Fruit fly (Drosophila melanogaster) whole organism, embryonic: ENCODE results near the gene CG10694.
A peak's percentile ranks its signal among the peaks of the same experiment; 100 is the strongest.

ENCODE experiments used
- Bgb ChIP-seq: fragments of 200-800 bp; sonication (Bioruptor generic); IDR thresholded peaks from 2 replicates; pipeline ENCODE4 v1.3.6; 2022; ENCODE audit warnings: missing biosample characterization, missing genetic modification characterization; ENCODE audit not compliant: partially characterized antibody
- CG1024 ChIP-seq: fragments of 200-800 bp; sonication (Bioruptor generic); IDR thresholded peaks from 2 replicates; pipeline ENCODE4 v1.3.6; 2022; ENCODE audit warnings: missing biosample characterization, missing genetic modification characterization
- CG11560 ChIP-seq: fragments of 200-800 bp; sonication (Bioruptor generic); IDR thresholded peaks from 3 replicates; pipeline ENCODE4 v1.3.6; 2022; ENCODE audit warnings: missing biosample characterization, missing genetic modification characterization
- CG12236 ChIP-seq: fragments of 200-800 bp; sonication (Bioruptor generic); optimal IDR thresholded peaks from 2 replicates; lab custom pipeline; 2016; ENCODE audit warnings: missing biosample characterization, missing genetic modification characterization
- CG13123 ChIP-seq: fragments of 200-800 bp; sonication (Bioruptor generic); optimal IDR thresholded peaks from 2 replicates; lab custom pipeline; 2016; ENCODE audit warnings: missing biosample characterization, missing genetic modification characterization
- CG1529 ChIP-seq: fragments of 200-800 bp; sonication (Bioruptor generic); optimal IDR thresholded peaks from 3 replicates; lab custom pipeline; 2018; ENCODE audit warnings: missing biosample characterization, missing genetic modification characterization
- CG1602 ChIP-seq: fragments of 200-800 bp; sonication (Bioruptor generic); optimal IDR thresholded peaks from 3 replicates; lab custom pipeline; 2016; ENCODE audit warnings: missing biosample characterization, missing genetic modification characterization
- CG17829 ChIP-seq: fragments of 200-800 bp; optimal IDR thresholded peaks from 2 replicates; lab custom pipeline; 2019; ENCODE audit warnings: missing biosample characterization, mild to moderate bottlenecking, missing genetic modification characterization, moderate library complexity
- CG34224 ChIP-seq: fragments of 200-800 bp; sonication (Bioruptor generic); IDR thresholded peaks from 3 replicates; pipeline ENCODE4 v1.3.6; 2022; ENCODE audit warnings: missing biosample characterization, missing genetic modification characterization; ENCODE audit not compliant: partially characterized antibody
- CG34376 ChIP-seq: fragments of 200-800 bp; sonication (Bioruptor generic); optimal IDR thresholded peaks from 2 replicates; lab custom pipeline; 2018; ENCODE audit warnings: missing biosample characterization, mild to moderate bottlenecking, missing genetic modification characterization
- CG4820 ChIP-seq: fragments of 200-800 bp; sonication (Bioruptor generic); optimal IDR thresholded peaks from 3 replicates; lab custom pipeline; 2016; ENCODE audit warnings: missing biosample characterization, missing genetic modification characterization
- CG7357 ChIP-seq: fragments of 200-800 bp; sonication (Bioruptor generic); IDR thresholded peaks from 3 replicates; pipeline ENCODE4 v1.3.6; 2022; ENCODE audit warnings: missing biosample characterization, missing genetic modification characterization
- CG7556 ChIP-seq: fragments of 200-800 bp; sonication (Bioruptor generic); optimal IDR thresholded peaks from 2 replicates; lab custom pipeline; 2017; ENCODE audit warnings: missing biosample characterization, mild to moderate bottlenecking, missing genetic modification characterization
- CG7786 ChIP-seq: fragments of 200-800 bp; sonication (Bioruptor generic); optimal IDR thresholded peaks from 2 replicates; lab custom pipeline; 2016; ENCODE audit warnings: missing biosample characterization, missing genetic modification characterization
- CG8388 ChIP-seq: fragments of 200-800 bp; sonication (Bioruptor generic); optimal IDR thresholded peaks from 2 replicates; lab custom pipeline; 2019; ENCODE audit warnings: missing biosample characterization, mild to moderate bottlenecking, missing genetic modification characterization, moderate library complexity
- CG8765 ChIP-seq: fragments of 200-800 bp; sonication (Bioruptor generic); IDR thresholded peaks from 2 replicates; pipeline ENCODE4 v1.3.6; 2022; ENCODE audit warnings: missing biosample characterization, missing genetic modification characterization
- H2.0 ChIP-seq: fragments of 200-800 bp; sonication (Bioruptor generic); IDR thresholded peaks from 2 replicates; pipeline ENCODE4 v1.3.6; 2022; ENCODE audit warnings: missing biosample characterization, missing genetic modification characterization
- HHEX ChIP-seq: fragments of 200-800 bp; sonication (Bioruptor generic); optimal IDR thresholded peaks from 3 replicates; lab custom pipeline; 2017; ENCODE audit warnings: missing biosample characterization, mild to moderate bottlenecking, missing genetic modification characterization, missing genetic modification reagents
- Hr51 ChIP-seq, 2 experiments: fragments of 200-800 bp; sonication (Bioruptor generic); optimal IDR thresholded peaks; 2 replicates in 1 of 2; 3 replicates in 1 of 2; lab custom pipeline; 2016 to 2018; ENCODE audit warnings: missing biosample characterization in 2 of 2, missing genetic modification characterization in 2 of 2, mild to moderate bottlenecking in 1 of 2, moderate library complexity in 1 of 2
- Mrtf ChIP-seq: fragments of 200-800 bp; sonication (Bioruptor generic); IDR thresholded peaks from 3 replicates; pipeline ENCODE4 v1.3.6; 2022; ENCODE audit warnings: missing biosample characterization, missing genetic modification characterization
- Oli ChIP-seq: fragments of 200-800 bp; sonication (Bioruptor generic); optimal IDR thresholded peaks from 2 replicates; lab custom pipeline; 2018; ENCODE audit warnings: missing biosample characterization, mild to moderate bottlenecking, missing genetic modification characterization, moderate library complexity
- Opbp ChIP-seq: fragments of 200-800 bp; sonication (Bioruptor generic); IDR thresholded peaks from 3 replicates; pipeline ENCODE4 v1.3.6; 2022; ENCODE audit warnings: missing biosample characterization, missing genetic modification characterization; ENCODE audit not compliant: partially characterized antibody
- Stat92E ChIP-seq, 3 experiments: fragments of >200 bp in 2 of 3; fragments of 200-800 bp in 1 of 3; sonication (Bioruptor generic) in 1 of 3; optimal IDR thresholded peaks; 2 replicates each; lab custom pipeline; 2017 to 2019; ENCODE audit warnings: missing biosample characterization in 3 of 3, missing genetic modification characterization in 3 of 3, mild to moderate bottlenecking in 1 of 3, moderate library complexity in 1 of 3
- Xrp1 ChIP-seq: fragments of 200-800 bp; sonication (Bioruptor generic); IDR thresholded peaks from 2 replicates; pipeline ENCODE4 v1.3.6; 2022; ENCODE audit warnings: missing biosample characterization, missing genetic modification characterization
- ato ChIP-seq: fragments of 200-800 bp; sonication (Bioruptor generic); IDR thresholded peaks from 2 replicates; pipeline ENCODE4 v1.3.6; 2022; ENCODE audit warnings: missing biosample characterization, missing genetic modification characterization; ENCODE audit not compliant: partially characterized antibody
- bbx ChIP-seq: fragments of 200-800 bp; sonication (Bioruptor generic); IDR thresholded peaks from 2 replicates; pipeline ENCODE4 v1.3.6; 2022; ENCODE audit warnings: missing biosample characterization, missing genetic modification characterization; ENCODE audit not compliant: partially characterized antibody
- bsh ChIP-seq, 2 experiments: fragments of 200-800 bp; sonication (Bioruptor generic); optimal IDR thresholded peaks; 2 replicates each; lab custom pipeline; 2017 to 2018; ENCODE audit warnings: mild to moderate bottlenecking in 2 of 2, missing biosample characterization in 2 of 2, missing genetic modification characterization in 2 of 2, moderate library complexity in 1 of 2
- chinmo ChIP-seq: fragments of 200-800 bp; sonication (Bioruptor generic); IDR thresholded peaks from 4 replicates; pipeline ENCODE4 v1.3.6; 2022; ENCODE audit warnings: missing biosample characterization, missing genetic modification characterization; ENCODE audit not compliant: partially characterized antibody
- dati ChIP-seq: fragments of 200-800 bp; sonication (Bioruptor generic); IDR thresholded peaks from 2 replicates; pipeline ENCODE4 v1.3.6; 2022; ENCODE audit warnings: missing biosample characterization, missing genetic modification characterization
- dm ChIP-seq: fragments of 200-800 bp; sonication (Bioruptor generic); optimal IDR thresholded peaks from 3 replicates; lab custom pipeline; 2016; ENCODE audit warnings: missing biosample characterization, missing genetic modification characterization
- exex ChIP-seq: fragments of 200-800 bp; sonication (Bioruptor generic); optimal IDR thresholded peaks from 4 replicates; lab custom pipeline; 2018; ENCODE audit warnings: missing biosample characterization, mild to moderate bottlenecking, missing genetic modification characterization, moderate library complexity
- gcm2 ChIP-seq: fragments of 200-800 bp; sonication (Bioruptor generic); optimal IDR thresholded peaks from 2 replicates; lab custom pipeline; 2016; ENCODE audit warnings: missing biosample characterization, missing genetic modification characterization
- gsb ChIP-seq: fragments of 200-800 bp; sonication (Bioruptor generic); IDR thresholded peaks from 2 replicates; pipeline ENCODE4 v1.3.6; 2022; ENCODE audit warnings: missing biosample characterization, missing genetic modification characterization
- lola ChIP-seq, 3 experiments: fragments of >200 bp in 2 of 3; fragments of 200-800 bp in 1 of 3; sonication (Bioruptor generic) in 1 of 3; optimal IDR thresholded peaks; 2 replicates each; lab custom pipeline; 2017 to 2019; ENCODE audit warnings: missing biosample characterization in 3 of 3, missing genetic modification characterization in 3 of 3, mild to moderate bottlenecking in 1 of 3, moderate library complexity in 1 of 3
- mam ChIP-seq: fragments of 200-800 bp; sonication (Bioruptor generic); optimal IDR thresholded peaks from 3 replicates; lab custom pipeline; 2016; ENCODE audit warnings: missing biosample characterization, missing genetic modification characterization
- oc ChIP-seq: fragments of 200-800 bp; sonication (Bioruptor generic); optimal IDR thresholded peaks from 2 replicates; lab custom pipeline; 2018; ENCODE audit warnings: missing biosample characterization, mild to moderate bottlenecking, missing genetic modification characterization, moderate library complexity
- pho ChIP-seq: fragments of 200-800 bp; sonication (Bioruptor generic); optimal IDR thresholded peaks from 2 replicates; lab custom pipeline; 2016; ENCODE audit warnings: missing biosample characterization, missing genetic modification characterization
- ranshi ChIP-seq: fragments of 200-800 bp; sonication (Bioruptor generic); IDR thresholded peaks from 2 replicates; pipeline ENCODE4 v1.3.6; 2022; ENCODE audit warnings: missing biosample characterization, missing genetic modification characterization
- repo ChIP-seq: fragments of 200-800 bp; sonication (Bioruptor generic); optimal IDR thresholded peaks from 2 replicates; lab custom pipeline; 2016; ENCODE audit warnings: missing biosample characterization, missing genetic modification characterization
- sens-2 ChIP-seq: fragments of 200-800 bp; sonication (Bioruptor generic); IDR thresholded peaks from 2 replicates; pipeline ENCODE4 v1.3.6; 2022; ENCODE audit warnings: missing biosample characterization, missing genetic modification characterization
- sim ChIP-seq: fragments of 200-800 bp; sonication (Bioruptor generic); IDR thresholded peaks from 2 replicates; pipeline ENCODE4 v1.3.6; 2022; ENCODE audit warnings: missing biosample characterization, missing genetic modification characterization
- slou ChIP-seq: fragments of 200-800 bp; sonication (Bioruptor generic); optimal IDR thresholded peaks from 3 replicates; lab custom pipeline; 2016; ENCODE audit warnings: missing biosample characterization, missing genetic modification characterization
- sna ChIP-seq: fragments of 200-800 bp; sonication (Bioruptor generic); IDR thresholded peaks from 2 replicates; pipeline ENCODE4 v1.3.6; 2022; ENCODE audit warnings: missing biosample characterization, missing genetic modification characterization; ENCODE audit not compliant: partially characterized antibody
- ssp ChIP-seq: fragments of 200-800 bp; sonication (Bioruptor generic); IDR thresholded peaks from 2 replicates; pipeline ENCODE4 v1.3.6; 2022; ENCODE audit warnings: missing biosample characterization, missing genetic modification characterization
- tin ChIP-seq: fragments of 200-800 bp; sonication (Bioruptor generic); optimal IDR thresholded peaks from 3 replicates; lab custom pipeline; 2016; ENCODE audit warnings: missing biosample characterization, missing genetic modification characterization
- vfl ChIP-seq: fragments of 200-800 bp; sonication (Bioruptor generic); optimal IDR thresholded peaks from 2 replicates; lab custom pipeline; 2016; ENCODE audit warnings: missing biosample characterization, missing genetic modification characterization
- vvl ChIP-seq: fragments of 200-800 bp; sonication (Bioruptor generic); IDR thresholded peaks from 2 replicates; pipeline ENCODE4 v1.3.6; 2022; ENCODE audit warnings: missing biosample characterization, missing genetic modification characterization
- yki ChIP-seq: fragments of >200 bp; optimal IDR thresholded peaks from 3 replicates; lab custom pipeline; 2018
- zen2 ChIP-seq: fragments of 200-800 bp; sonication (Bioruptor generic); IDR thresholded peaks from 3 replicates; pipeline ENCODE4 v1.3.6; 2022; ENCODE audit warnings: missing biosample characterization, missing genetic modification characterization; ENCODE audit not compliant: partially characterized antibody
- zfh2 ChIP-seq: fragments of 200-800 bp; sonication (Bioruptor generic); optimal IDR thresholded peaks from 2 replicates; lab custom pipeline; 2016; ENCODE audit warnings: missing biosample characterization, missing genetic modification characterization

Gene CG10694

dm6 chr3R:24106059-24106631, 1.0 kb upstream of the CG10694 start (continued):
- TF ChIP-seq lola (GFP tag; optimal IDR thresholded peaks at IDR 0.05; lab: Kevin White, UChicago) (no peak), mam (GFP tag; lab: Kevin White, UChicago) (peak; percentile 24), CG7357 (no peak), gcm2 (no peak), slou (GFP tag; lab: Kevin White, UChicago) (no peak), sens-2 (no peak), vvl (GFP tag; lab: Robert Waterston, UW) (no peak), CG11560 (no peak), Bgb (GFP tag; lab: Robert Waterston, UW) (no peak), bsh (GFP tag; optimal IDR thresholded peaks at IDR 0.05; lab: Kevin White, UChicago) (peak; percentile 24 to 57), dm (GFP tag; lab: Kevin White, UChicago) (no peak), CG8388 (peak; percentile 0), Mrtf (no peak), CG1024 (GFP tag; lab: Robert Waterston, UW) (no peak), Opbp (GFP tag; lab: Robert Waterston, UW) (no peak), CG1529 (GFP tag; lab: Kevin White, UChicago) (peak; percentile 17), CG7786 (GFP tag; lab: Kevin White, UChicago) (no peak), CG12236 (GFP tag; lab: Kevin White, UChicago) (no peak), oc (tag; lab: Kevin White, UChicago) (no peak), CG13123 (GFP tag; lab: Kevin White, UChicago) (peak; percentile 8), CG17829 (peak; percentile 28), Xrp1 (GFP tag; lab: Robert Waterston, UW) (no peak), CG7556 (GFP tag; lab: Kevin White, UChicago) (peak; percentile 34), sna (GFP tag; lab: Robert Waterston, UW) (no peak), zfh2 (GFP tag; lab: Kevin White, UChicago) (peak; percentile 24), CG1602 (GFP tag; lab: Kevin White, UChicago) (peak; percentile 18), bbx (GFP tag; lab: Robert Waterston, UW) (no peak), ssp (GFP tag; lab: Robert Waterston, UW) (no peak), ato (GFP tag; lab: Robert Waterston, UW) (no peak), tin (GFP tag; lab: Kevin White, UChicago) (peak; percentile 58), pho (GFP tag; lab: Kevin White, UChicago) (no peak), gsb (no peak), H2.0 (GFP tag; lab: Robert Waterston, UW) (no peak), vfl (GFP tag; lab: Kevin White, UChicago) (no peak), Stat92E (GFP tag; optimal IDR thresholded peaks at IDR 0.05; lab: Kevin White, UChicago) (no peak), sim (no peak), chinmo (GFP tag; lab: Robert Waterston, UW) (no peak), CG34224 (GFP tag; lab: Robert Waterston, UW) (no peak), yki (lab: Kevin White, UChicago) (no peak), zen2 (GFP tag; lab: Robert Waterston, UW) (no peak), Hr51 (GFP tag; optimal IDR thresholded peaks at IDR 0.05; lab: Kevin White, UChicago) (peak; percentile 10 to 58), dati (GFP tag; lab: Robert Waterston, UW) (no peak), repo (GFP tag; lab: Kevin White, UChicago) (no peak), ranshi (GFP tag; lab: Robert Waterston, UW) (no peak), HHEX (GFP tag; lab: Kevin White, UChicago) (peak; percentile 28), exex (tag; lab: Kevin White, UChicago) (no peak), CG34376 (GFP tag; lab: Kevin White, UChicago) (no peak), CG4820 (peak; percentile 53), CG8765 (GFP tag; lab: Robert Waterston, UW) (no peak), Oli (no peak)
